Fruit fly (Drosophila melanogaster) whole organism, embryonic: Measurements from ENCODE around the gene CG13314.

Experiments
- Abd-B ChIP-seq: fragments of 200-800 bp; sonication (Bioruptor generic); optimal IDR thresholded peaks from 2 replicates; lab custom pipeline; 2018; ENCODE audit warnings: missing biosample characterization, mild to moderate bottlenecking, missing genetic modification characterization, moderate library complexity
- C15 ChIP-seq: fragments of 200-800 bp; sonication (Bioruptor generic); IDR thresholded peaks from 3 replicates; pipeline ENCODE4 v1.3.6; 2022; ENCODE audit warnings: missing biosample characterization, missing genetic modification characterization
- CG10462 ChIP-seq: fragments of 200-800 bp; sonication (Bioruptor generic); optimal IDR thresholded peaks from 2 replicates; lab custom pipeline; 2016; ENCODE audit warnings: missing biosample characterization, missing genetic modification characterization
- CG11504 ChIP-seq: fragments of 200-800 bp; sonication (Bioruptor generic); optimal IDR thresholded peaks from 3 replicates; lab custom pipeline; 2019; ENCODE audit warnings: missing biosample characterization, mild to moderate bottlenecking, missing genetic modification characterization, moderate library complexity
- CG11695 ChIP-seq: fragments of 200-800 bp; sonication (Bioruptor generic); IDR thresholded peaks from 3 replicates; pipeline ENCODE4 v1.3.6; 2022; ENCODE audit warnings: missing biosample characterization, missing genetic modification characterization
- CG12155 ChIP-seq: fragments of 200-800 bp; sonication (Bioruptor generic); optimal IDR thresholded peaks from 3 replicates; lab custom pipeline; 2016; ENCODE audit warnings: missing biosample characterization, missing genetic modification characterization
- CG12236 ChIP-seq: fragments of 200-800 bp; sonication (Bioruptor generic); optimal IDR thresholded peaks from 2 replicates; lab custom pipeline; 2016; ENCODE audit warnings: missing biosample characterization, missing genetic modification characterization
- CG15269 ChIP-seq: fragments of 200-800 bp; sonication (Bioruptor generic); optimal IDR thresholded peaks from 2 replicates; lab custom pipeline; 2018; ENCODE audit warnings: missing biosample characterization, mild to moderate bottlenecking, missing genetic modification characterization, moderate library complexity
- CG16863 ChIP-seq: fragments of 200-800 bp; sonication (Bioruptor generic); optimal IDR thresholded peaks from 3 replicates; lab custom pipeline; 2016; ENCODE audit warnings: missing biosample characterization, missing genetic modification characterization
- CG17829 ChIP-seq: fragments of 200-800 bp; optimal IDR thresholded peaks from 2 replicates; lab custom pipeline; 2019; ENCODE audit warnings: missing biosample characterization, mild to moderate bottlenecking, missing genetic modification characterization, moderate library complexity
- CG1832 ChIP-seq: fragments of 200-800 bp; sonication (Bioruptor generic); optimal IDR thresholded peaks from 2 replicates; lab custom pipeline; 2017; ENCODE audit warnings: missing biosample characterization, mild to moderate bottlenecking, missing genetic modification characterization, inconsistent platforms
- CG2199 ChIP-seq: fragments of 200-800 bp; sonication (Bioruptor generic); IDR thresholded peaks from 3 replicates; pipeline ENCODE4 v1.3.6; 2022; ENCODE audit warnings: missing biosample characterization, missing genetic modification characterization
- CG31224 ChIP-seq: fragments of 200-800 bp; sonication (Bioruptor generic); IDR thresholded peaks from 2 replicates; pipeline ENCODE4 v1.3.6; 2022; ENCODE audit warnings: missing biosample characterization, missing genetic modification characterization
- CG31365 ChIP-seq: fragments of 200-800 bp; sonication (Bioruptor generic); optimal IDR thresholded peaks from 2 replicates; lab custom pipeline; 2018; ENCODE audit warnings: missing biosample characterization, mild to moderate bottlenecking, missing genetic modification characterization
- CG32532 ChIP-seq: fragments of 200-800 bp; sonication (Bioruptor generic); IDR thresholded peaks from 2 replicates; pipeline ENCODE4 v1.3.6; 2022; ENCODE audit warnings: missing biosample characterization, missing genetic modification characterization
- CG3281 ChIP-seq: fragments of 200-800 bp; sonication (Bioruptor generic); optimal IDR thresholded peaks from 3 replicates; lab custom pipeline; 2017; ENCODE audit warnings: missing biosample characterization, mild to moderate bottlenecking, missing genetic modification characterization
- CG33213 ChIP-seq: fragments of 200-800 bp; sonication (Bioruptor generic); optimal IDR thresholded peaks from 3 replicates; lab custom pipeline; 2016; ENCODE audit warnings: missing biosample characterization, missing genetic modification characterization
- CG34224 ChIP-seq: fragments of 200-800 bp; sonication (Bioruptor generic); IDR thresholded peaks from 3 replicates; pipeline ENCODE4 v1.3.6; 2022; ENCODE audit warnings: missing biosample characterization, missing genetic modification characterization; ENCODE audit not compliant: partially characterized antibody
- CG4328 ChIP-seq: fragments of 200-800 bp; sonication (Bioruptor generic); optimal IDR thresholded peaks from 3 replicates; lab custom pipeline; 2017; ENCODE audit warnings: missing biosample characterization, missing genetic modification reagents, missing genetic modification characterization
- CG7271 ChIP-seq: fragments of 200-800 bp; sonication (Bioruptor generic); optimal IDR thresholded peaks from 2 replicates; lab custom pipeline; 2018; ENCODE audit warnings: missing biosample characterization, mild to moderate bottlenecking, missing genetic modification characterization, moderate library complexity
- CG8388 ChIP-seq: fragments of 200-800 bp; sonication (Bioruptor generic); optimal IDR thresholded peaks from 2 replicates; lab custom pipeline; 2019; ENCODE audit warnings: missing biosample characterization, mild to moderate bottlenecking, missing genetic modification characterization, moderate library complexity
- CG9876 ChIP-seq: fragments of 200-800 bp; sonication (Bioruptor generic); optimal IDR thresholded peaks from 2 replicates; lab custom pipeline; 2016; ENCODE audit warnings: missing biosample characterization, missing genetic modification characterization
- Dbx ChIP-seq: fragments of 200-800 bp; sonication (Bioruptor generic); IDR thresholded peaks from 3 replicates; pipeline ENCODE4 v1.3.6; 2022; ENCODE audit warnings: missing biosample characterization, missing genetic modification characterization
- Deaf1 ChIP-seq: fragments of 200-800 bp; optimal IDR thresholded peaks from 3 replicates; lab custom pipeline; 2019; ENCODE audit warnings: missing biosample characterization, mild to moderate bottlenecking, missing genetic modification characterization, moderate library complexity
- Fer3 ChIP-seq: fragments of 200-800 bp; sonication (Bioruptor generic); optimal IDR thresholded peaks from 2 replicates; lab custom pipeline; 2018; ENCODE audit warnings: missing biosample characterization, mild to moderate bottlenecking, missing genetic modification characterization, moderate library complexity
- Hey ChIP-seq: fragments of 200-800 bp; sonication (Bioruptor generic); optimal IDR thresholded peaks from 3 replicates; lab custom pipeline; 2018; ENCODE audit warnings: missing biosample characterization, mild to moderate bottlenecking, missing genetic modification characterization
- HmgD ChIP-seq: fragments of 200-800 bp; sonication (Bioruptor generic); optimal IDR thresholded peaks from 3 replicates; lab custom pipeline; 2016; ENCODE audit warnings: missing biosample characterization, missing genetic modification characterization
- Lim3 ChIP-seq: fragments of 200-800 bp; sonication (Bioruptor generic); IDR thresholded peaks from 2 replicates; pipeline ENCODE4 v1.3.6; 2022; ENCODE audit warnings: missing biosample characterization, missing genetic modification characterization
- Med ChIP-seq: fragments of 200-800 bp; sonication (Bioruptor generic); peaks from one replicate; lab custom pipeline; 2016; ENCODE audit warnings: missing biosample characterization, missing genetic modification characterization, mild to moderate bottlenecking, inconsistent platforms, moderate library complexity
- Mes4 ChIP-seq: fragments of 200-800 bp; sonication (Bioruptor generic); optimal IDR thresholded peaks from 2 replicates; lab custom pipeline; 2016; ENCODE audit warnings: missing biosample characterization, missing genetic modification characterization
- Nf-YA ChIP-seq: fragments of 200-800 bp; sonication (Bioruptor generic); IDR thresholded peaks from 2 replicates; pipeline ENCODE4 v1.3.6; 2022; ENCODE audit warnings: missing biosample characterization, missing genetic modification characterization
- Ravus ChIP-seq: fragments of 200-800 bp; sonication (Bioruptor generic); IDR thresholded peaks from 2 replicates; pipeline ENCODE4 v1.3.6; 2022; ENCODE audit warnings: missing biosample characterization, missing genetic modification characterization
- Six4 ChIP-seq: fragments of 200-800 bp; sonication (Bioruptor generic); optimal IDR thresholded peaks from 2 replicates; lab custom pipeline; 2016; ENCODE audit warnings: missing biosample characterization, missing genetic modification characterization
- Spps ChIP-seq: fragments of 200-800 bp; sonication (Bioruptor generic); optimal IDR thresholded peaks from 2 replicates; lab custom pipeline; 2018; ENCODE audit warnings: missing biosample characterization, mild to moderate bottlenecking, missing genetic modification characterization
- Stat92E ChIP-seq, 3 experiments: fragments of >200 bp in 2 of 3; fragments of 200-800 bp in 1 of 3; sonication (Bioruptor generic) in 1 of 3; optimal IDR thresholded peaks; 2 replicates each; lab custom pipeline; 2017 to 2019; ENCODE audit warnings: missing biosample characterization in 3 of 3, missing genetic modification characterization in 3 of 3, mild to moderate bottlenecking in 1 of 3, moderate library complexity in 1 of 3
- ab ChIP-seq: fragments of 200-800 bp; sonication (Bioruptor generic); optimal IDR thresholded peaks from 2 replicates; lab custom pipeline; 2016; ENCODE audit warnings: missing biosample characterization, missing genetic modification characterization
- fd102C ChIP-seq: fragments of 200-800 bp; sonication (Bioruptor generic); optimal IDR thresholded peaks from 2 replicates; lab custom pipeline; 2018; ENCODE audit warnings: missing biosample characterization, mild to moderate bottlenecking, missing genetic modification characterization, moderate library complexity
- gcm ChIP-seq: fragments of 200-800 bp; sonication (Bioruptor generic); optimal IDR thresholded peaks from 2 replicates; lab custom pipeline; 2019; ENCODE audit warnings: missing biosample characterization, mild to moderate bottlenecking, missing genetic modification characterization, moderate library complexity
- ham ChIP-seq: fragments of 200-800 bp; sonication (Bioruptor generic); IDR thresholded peaks from 2 replicates; pipeline ENCODE4 v1.3.6; 2022; ENCODE audit warnings: missing biosample characterization, missing genetic modification characterization
- lov ChIP-seq, 2 experiments: fragments of 200-800 bp in 1 of 2; fragments of >200 bp in 1 of 2; sonication (Bioruptor generic) in 1 of 2; IDR thresholded peaks in 1 of 2; optimal IDR thresholded peaks in 1 of 2; 2 replicates in 1 of 2; 3 replicates in 1 of 2; pipeline versions ENCODE4 v1.3.6 to Lab custom; 2017 to 2022; ENCODE audit warnings: missing biosample characterization in 1 of 2, missing genetic modification characterization in 1 of 2
- pb ChIP-seq: fragments of 200-800 bp; sonication (Bioruptor generic); optimal IDR thresholded peaks from 3 replicates; lab custom pipeline; 2016; ENCODE audit warnings: missing biosample characterization, missing genetic modification characterization
- peb ChIP-seq: fragments of 200-800 bp; sonication (Bioruptor generic); IDR thresholded peaks from 2 replicates; pipeline ENCODE4 v1.3.6; 2022; ENCODE audit warnings: missing biosample characterization, missing genetic modification characterization
- pho ChIP-seq: fragments of 200-800 bp; sonication (Bioruptor generic); optimal IDR thresholded peaks from 2 replicates; lab custom pipeline; 2016; ENCODE audit warnings: missing biosample characterization, missing genetic modification characterization
- pnt ChIP-seq: fragments of 200-800 bp; sonication (Bioruptor generic); optimal IDR thresholded peaks from 3 replicates; lab custom pipeline; 2016; ENCODE audit warnings: missing biosample characterization, missing genetic modification characterization
- ro ChIP-seq: fragments of 200-800 bp; sonication (Bioruptor generic); IDR thresholded peaks from 2 replicates; pipeline ENCODE4 v1.3.6; 2022; ENCODE audit warnings: missing biosample characterization, missing genetic modification characterization
- schlank ChIP-seq: fragments of 200-800 bp; sonication (Bioruptor generic); optimal IDR thresholded peaks from 2 replicates; lab custom pipeline; 2018; ENCODE audit warnings: missing biosample characterization, mild to moderate bottlenecking, missing genetic modification characterization
- sr ChIP-seq: fragments of 200-800 bp; sonication (Bioruptor generic); IDR thresholded peaks from 3 replicates; pipeline ENCODE4 v1.3.6; 2022; ENCODE audit warnings: missing biosample characterization, missing genetic modification characterization
- usp ChIP-seq: fragments of >200 bp; optimal IDR thresholded peaks from 2 replicates; lab custom pipeline; 2017; ENCODE audit warnings: missing biosample characterization, missing genetic modification characterization
- vnd ChIP-seq: fragments of 200-800 bp; sonication (Bioruptor generic); IDR thresholded peaks from 3 replicates; pipeline ENCODE4 v1.3.6; 2022; ENCODE audit warnings: missing biosample characterization, missing genetic modification characterization; ENCODE audit not compliant: partially characterized antibody
- z ChIP-seq: fragments of 200-800 bp; sonication (Bioruptor generic); IDR thresholded peaks from 3 replicates; pipeline ENCODE4 v1.3.6; 2022; ENCODE audit warnings: missing biosample characterization, missing genetic modification characterization
- zen2 ChIP-seq: fragments of 200-800 bp; sonication (Bioruptor generic); IDR thresholded peaks from 3 replicates; pipeline ENCODE4 v1.3.6; 2022; ENCODE audit warnings: missing biosample characterization, missing genetic modification characterization; ENCODE audit not compliant: partially characterized antibody

CG13314 gene

DNA sequence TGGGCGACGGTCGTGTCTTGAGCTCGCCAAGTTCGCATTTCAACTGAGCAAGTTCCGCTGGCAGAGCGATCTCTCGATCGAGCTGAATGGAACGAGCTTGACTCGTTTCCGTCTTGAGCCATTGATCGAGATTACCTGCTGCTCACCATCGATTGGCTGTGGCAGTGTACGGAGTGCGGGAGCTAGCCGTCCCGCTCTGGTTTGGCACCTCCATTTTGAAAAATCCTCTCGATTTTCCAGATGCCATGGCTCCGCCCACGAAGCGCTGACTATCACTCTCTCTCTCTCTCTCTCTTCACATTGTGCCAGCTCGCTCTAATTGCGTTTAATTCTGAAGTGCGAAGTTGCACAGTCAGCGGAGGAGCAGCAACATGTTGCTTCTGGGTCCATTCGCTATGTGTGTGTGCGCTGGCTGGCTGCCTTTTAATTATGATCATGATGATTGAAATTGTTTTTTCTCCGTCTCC is 37.6 kb downstream of the CG13314 start, which contains the start of gene Doc2 (continued):
- TF ChIP-seq lov (optimal IDR thresholded peaks at IDR 0.05; lab: Kevin White, UChicago) (no peak), lov (GFP tag; IDR thresholded peaks at IDR 0.05; lab: Robert Waterston, UW) (0 out of 3 replicates have a peak, but pooled peaks have one; percentile 10), pho (GFP tag; lab: Kevin White, UChicago) (no peak), CG32532 (GFP tag; lab: Robert Waterston, UW) (no peak), schlank (tag; lab: Kevin White, UChicago) (no peak), CG8388 (GFP tag; lab: Kevin White, UChicago) (no peak), zen2 (GFP tag; lab: Robert Waterston, UW) (peak; percentile 59; the same call in 2 of the 3 replicates), ro (no peak), CG31365 (tag; lab: Kevin White, UChicago) (no peak), Ravus (GFP tag; lab: Robert Waterston, UW) (no peak), sr (GFP tag; lab: Robert Waterston, UW) (peak; percentile 76), Abd-B (GFP tag; lab: Kevin White, UChicago) (no peak), Six4 (GFP tag; lab: Kevin White, UChicago) (no peak), CG9876 (no peak), Hey (tag; lab: Kevin White, UChicago) (no peak), fd102C (no peak), CG2199 (GFP tag; lab: Robert Waterston, UW) (no peak), CG10462 (GFP tag; lab: Kevin White, UChicago) (no peak), pnt (GFP tag; lab: Kevin White, UChicago) (no peak), gcm (GFP tag; lab: Kevin White, UChicago) (no peak), Med (GFP tag; lab: Kevin White, UChicago) (peak; percentile 42), pb (GFP tag; lab: Kevin White, UChicago) (no peak), ab (GFP tag; lab: Kevin White, UChicago) (no peak), CG16863 (GFP tag; lab: Kevin White, UChicago) (no peak), CG12236 (GFP tag; lab: Kevin White, UChicago) (no peak), CG4328 (GFP tag; lab: Kevin White, UChicago) (no peak), Mes4 (GFP tag; lab: Kevin White, UChicago) (no peak), CG3281 (GFP tag; lab: Kevin White, UChicago) (no peak), CG11504 (peak; percentile 79), vnd (GFP tag; lab: Robert Waterston, UW) (0 out of 3 replicates have a peak, but pooled peaks have one; percentile 14), CG7271 (tag; lab: Kevin White, UChicago) (no peak), CG12155 (no peak), Nf-YA (peak; percentile 96), Lim3 (GFP tag; lab: Robert Waterston, UW) (no peak), C15 (no peak), Deaf1 (peak; percentile 33), CG11695 (GFP tag; lab: Robert Waterston, UW) (no peak), Dbx (GFP tag; lab: Robert Waterston, UW) (no peak), ham (GFP tag; lab: Robert Waterston, UW) (no peak), CG17829 (tag; lab: Kevin White, UChicago) (peak; percentile 30), HmgD (peak; percentile 37), CG1832 (GFP tag; lab: Kevin White, UChicago) (peak; percentile 94), peb (no peak), Spps (tag; lab: Kevin White, UChicago) (no peak), Fer3 (tag; lab: Kevin White, UChicago) (no peak), z (GFP tag; lab: Robert Waterston, UW) (peak; percentile 77), CG15269 (tag; lab: Kevin White, UChicago) (no peak), usp (GFP tag; lab: Kevin White, UChicago) (no peak), CG33213 (GFP tag; lab: Kevin White, UChicago) (no peak), CG31224 (GFP tag; lab: Robert Waterston, UW) (no peak), Stat92E (GFP tag; optimal IDR thresholded peaks at IDR 0.05; lab: Kevin White, UChicago) (peak in 1 of 3 experiments; percentile 53), CG34224 (GFP tag; lab: Robert Waterston, UW) (peak; percentile 12; the same call in 1 of the 3 replicates)
